Fruit fly (Drosophila melanogaster) whole organism, pupa: ENCODE data around the gene obst-H.

Experiments used
- CG10348 ChIP-seq: fragments of 200-800 bp; sonication (Bioruptor generic); IDR thresholded peaks from 2 replicates; pipeline ENCODE4 v1.3.6; 2022; ENCODE audit warnings: missing biosample characterization, missing genetic modification characterization
- CG12605 ChIP-seq: fragments of 200-800 bp; sonication (Bioruptor generic); IDR thresholded peaks from 2 replicates; pipeline ENCODE4 v1.3.6; 2022; ENCODE audit warnings: missing biosample characterization, missing genetic modification characterization
- CG14655 ChIP-seq: fragments of 200-800 bp; sonication (Bioruptor generic); optimal IDR thresholded peaks from 3 replicates; lab custom pipeline; 2017; ENCODE audit warnings: mild to moderate bottlenecking, missing biosample characterization, missing genetic modification reagents, missing genetic modification characterization
- CG15710 ChIP-seq: fragments of 200-800 bp; sonication (Bioruptor generic); optimal IDR thresholded peaks from 2 replicates; lab custom pipeline; 2018; ENCODE audit warnings: missing biosample characterization, mild to moderate bottlenecking, missing genetic modification characterization, moderate library complexity
- CG17806 ChIP-seq: fragments of 200-800 bp; sonication (Bioruptor generic); optimal IDR thresholded peaks from 2 replicates; lab custom pipeline; 2018; ENCODE audit warnings: missing biosample characterization, mild to moderate bottlenecking, missing genetic modification characterization, moderate library complexity
- CG32121 ChIP-seq: fragments of 200-800 bp; sonication (Bioruptor generic); IDR thresholded peaks from 2 replicates; pipeline ENCODE4 v1.3.6; 2022; ENCODE audit warnings: missing biosample characterization, missing genetic modification characterization
- CG34367 ChIP-seq: fragments of 200-800 bp; sonication (Bioruptor generic); optimal IDR thresholded peaks from 2 replicates; lab custom pipeline; 2018; ENCODE audit warnings: missing biosample characterization, mild to moderate bottlenecking, missing genetic modification characterization
- CG4496 ChIP-seq: fragments of 200-800 bp; sonication (Bioruptor generic); IDR thresholded peaks from 3 replicates; pipeline ENCODE4 v1.3.6; 2022; ENCODE audit warnings: missing biosample characterization, missing genetic modification characterization
- CG8159 ChIP-seq: fragments of 200-800 bp; sonication (Bioruptor generic); optimal IDR thresholded peaks from 3 replicates; lab custom pipeline; 2018; ENCODE audit warnings: missing biosample characterization, mild to moderate bottlenecking, missing genetic modification characterization, moderate library complexity
- CG8301 ChIP-seq: fragments of 200-800 bp; sonication (Bioruptor generic); optimal IDR thresholded peaks from 2 replicates; lab custom pipeline; 2018; ENCODE audit warnings: missing biosample characterization, mild to moderate bottlenecking, missing genetic modification characterization
- CG9948 ChIP-seq: fragments of 200-800 bp; sonication (Bioruptor generic); optimal IDR thresholded peaks from 2 replicates; lab custom pipeline; 2018; ENCODE audit warnings: missing biosample characterization, mild to moderate bottlenecking, missing genetic modification characterization, moderate library complexity
- D1 ChIP-seq: fragments of 200-800 bp; sonication (Bioruptor generic); optimal IDR thresholded peaks from 2 replicates; lab custom pipeline; 2018; ENCODE audit warnings: missing biosample characterization, mild to moderate bottlenecking, missing genetic modification characterization, moderate library complexity
- EcR ChIP-seq: fragments of 200-800 bp; sonication (Bioruptor generic); optimal IDR thresholded peaks from 3 replicates; lab custom pipeline; 2019; ENCODE audit warnings: missing biosample characterization, missing genetic modification characterization, mild to moderate bottlenecking, moderate library complexity, missing genetic modification reagents
- Ets98B ChIP-seq: fragments of 200-800 bp; sonication (Bioruptor generic); IDR thresholded peaks from 2 replicates; pipeline ENCODE4 v1.3.6; 2022; ENCODE audit warnings: missing biosample characterization, missing genetic modification characterization
- Pif1A ChIP-seq: fragments of 200-800 bp; sonication (Bioruptor generic); optimal IDR thresholded peaks from 3 replicates; lab custom pipeline; 2016; ENCODE audit warnings: missing biosample characterization, missing genetic modification characterization
- Pif1B ChIP-seq: fragments of 200-800 bp; sonication (Bioruptor generic); optimal IDR thresholded peaks from 3 replicates; lab custom pipeline; 2016; ENCODE audit warnings: missing biosample characterization, missing genetic modification characterization
- Snoo ChIP-seq: fragments of 200-800 bp; sonication (Bioruptor generic); optimal IDR thresholded peaks from 3 replicates; lab custom pipeline; 2017; ENCODE audit warnings: missing biosample characterization, mild to moderate bottlenecking, missing genetic modification characterization, inconsistent platforms
- fd96Ca ChIP-seq: fragments of 200-800 bp; sonication (Bioruptor generic); IDR thresholded peaks from 3 replicates; pipeline ENCODE4 v1.3.6; 2022; ENCODE audit warnings: missing biosample characterization, missing genetic modification characterization
- gl ChIP-seq: fragments of 200-800 bp; sonication (Bioruptor generic); optimal IDR thresholded peaks from 2 replicates; lab custom pipeline; 2018; ENCODE audit warnings: missing biosample characterization, mild to moderate bottlenecking, missing genetic modification characterization
- rn ChIP-seq: fragments of 200-800 bp; sonication (Bioruptor generic); IDR thresholded peaks from 2 replicates; pipeline ENCODE4 v1.3.6; 2022; ENCODE audit warnings: missing biosample characterization, missing genetic modification characterization

The obst-H gene

DNA sequence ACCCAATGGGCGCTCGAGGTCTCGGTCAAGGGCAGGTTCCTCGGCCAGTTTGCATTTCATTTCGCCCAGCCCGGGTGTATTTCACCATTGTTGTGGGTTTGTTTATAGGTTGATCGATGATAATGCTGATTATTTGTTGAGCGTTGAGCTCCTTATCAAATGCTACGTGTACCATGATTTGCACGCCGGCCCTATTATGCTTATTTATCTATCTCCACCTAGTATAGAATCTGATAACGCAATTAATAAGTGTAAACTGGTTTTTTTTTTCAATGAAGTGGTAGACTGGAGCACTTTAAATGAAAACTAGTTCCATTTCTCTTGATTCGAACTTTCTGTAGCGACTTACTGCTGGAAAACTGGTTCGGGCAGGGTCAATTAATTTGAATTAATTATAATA, 26.8 kb downstream of the obst-H start:
- TF ChIP-seq CG32121 (GFP tag; lab: Robert Waterston, UW) = no peak
- no peak for TF ChIP-seq Pif1A (GFP tag; lab: Kevin White, UChicago)
- no peak for TF ChIP-seq CG14655
- no peak for TF ChIP-seq Ets98B (GFP tag; lab: Robert Waterston, UW)
- no peak for TF ChIP-seq CG9948 (tag; lab: Kevin White, UChicago)
- TF ChIP-seq EcR (GFP tag; lab: Kevin White, UChicago) = no peak
- no peak for TF ChIP-seq CG15710 (tag; lab: Kevin White, UChicago)
- TF ChIP-seq Snoo = no peak
- TF ChIP-seq CG12605 = no peak
- no peak for TF ChIP-seq CG4496 (GFP tag; lab: Robert Waterston, UW)

DNA sequence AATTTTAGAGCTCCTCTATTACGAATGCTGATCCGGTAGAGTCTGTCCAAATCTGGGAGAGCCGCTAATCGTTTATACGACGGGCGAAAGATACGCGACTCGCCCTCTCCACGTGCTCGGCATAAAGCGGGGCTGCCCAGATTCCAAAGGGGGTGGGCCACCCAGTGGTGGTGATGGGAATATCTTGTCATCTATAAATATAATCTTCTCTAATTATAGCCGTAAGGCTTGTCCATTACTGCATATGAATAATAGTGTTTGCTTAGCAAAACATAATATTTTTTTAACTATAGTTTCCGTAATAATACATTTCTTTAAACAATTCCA, 27.4 kb downstream of the obst-H start:
- TF ChIP-seq Pif1B (no peak), CG8159 (no peak), CG32121 (GFP tag; lab: Robert Waterston, UW) (no peak), gl (tag; lab: Kevin White, UChicago) (no peak), CG14655 (no peak), CG12605 (no peak), EcR (GFP tag; lab: Kevin White, UChicago) (no peak), rn (no peak), Snoo (no peak), D1 (tag; lab: Kevin White, UChicago) (no peak), CG9948 (tag; lab: Kevin White, UChicago) (no peak), Pif1A (GFP tag; lab: Kevin White, UChicago) (no peak), fd96Ca (no peak), Ets98B (GFP tag; lab: Robert Waterston, UW) (no peak), CG34367 (no peak)

DNA sequence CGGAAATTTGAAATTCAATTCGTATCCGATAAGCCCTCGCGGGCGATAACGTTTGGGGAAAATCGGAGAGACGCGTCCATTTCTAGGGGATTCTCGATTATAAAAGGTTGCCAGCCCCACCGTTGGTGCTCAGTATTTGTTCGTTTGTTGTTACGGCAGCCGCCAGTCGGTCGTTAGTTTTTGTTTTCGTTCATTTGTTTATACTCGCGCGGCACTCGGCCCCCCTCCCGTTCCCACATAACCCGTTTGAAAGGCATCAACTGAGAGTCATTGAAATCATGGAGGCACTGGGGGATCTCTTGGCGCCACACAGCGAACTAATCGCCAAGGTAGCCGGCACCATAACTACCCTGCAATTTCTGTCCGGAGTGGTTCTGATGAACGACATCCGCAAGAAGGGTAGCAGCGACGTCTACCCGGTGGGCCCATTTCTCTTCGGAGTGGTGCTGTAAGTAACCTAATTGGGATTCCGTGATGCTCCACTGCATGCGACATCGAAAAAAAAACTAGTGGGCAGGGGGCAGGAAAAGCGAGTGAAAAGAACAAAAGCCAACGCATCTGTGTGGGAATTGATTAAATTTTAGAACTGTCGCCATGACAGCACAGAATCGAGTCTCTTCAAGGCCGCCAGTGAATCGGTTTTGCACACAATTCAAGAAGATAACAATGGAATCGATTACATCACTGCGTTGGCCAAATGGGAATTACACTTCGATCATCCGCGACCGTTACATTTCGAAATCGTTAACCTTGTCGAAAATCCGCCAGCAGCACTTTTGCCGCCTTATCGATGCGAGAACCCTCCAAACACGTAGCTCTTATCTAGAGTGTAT, 28.0 kb downstream of the obst-H start, which contains the start of gene CG7272:
Gene CG7272 (plus strand): TSS at position 126 of the 833 bp plus-strand sequence.
- TF ChIP-seq CG15710 (tag; lab: Kevin White, UChicago) = peak; percentile 3
- TF ChIP-seq CG8301 (tag; lab: Kevin White, UChicago) = peak; percentile 42
- peak; percentile 57; the same call in 2 of the 3 replicates for TF ChIP-seq CG4496 (GFP tag; lab: Robert Waterston, UW)
- peak; percentile 49; the same call in 1 of the 2 replicates for TF ChIP-seq CG32121 (GFP tag; lab: Robert Waterston, UW)
- TF ChIP-seq CG12605 = 0 out of 2 replicates have a peak, but pooled peaks have one; percentile 25
- peak; percentile 58; the same call in 1 of the 2 replicates for TF ChIP-seq Ets98B (GFP tag; lab: Robert Waterston, UW)
- TF ChIP-seq fd96Ca = peak; percentile 60; the same call in 1 of the 3 replicates
- no peak for TF ChIP-seq CG8159
- TF ChIP-seq gl (tag; lab: Kevin White, UChicago) = no peak
- TF ChIP-seq D1 (tag; lab: Kevin White, UChicago) = peak; percentile 0
- TF ChIP-seq Snoo = no peak
- TF ChIP-seq CG9948 (tag; lab: Kevin White, UChicago) = no peak
- TF ChIP-seq EcR (GFP tag; lab: Kevin White, UChicago) = peak; percentile 44

DNA sequence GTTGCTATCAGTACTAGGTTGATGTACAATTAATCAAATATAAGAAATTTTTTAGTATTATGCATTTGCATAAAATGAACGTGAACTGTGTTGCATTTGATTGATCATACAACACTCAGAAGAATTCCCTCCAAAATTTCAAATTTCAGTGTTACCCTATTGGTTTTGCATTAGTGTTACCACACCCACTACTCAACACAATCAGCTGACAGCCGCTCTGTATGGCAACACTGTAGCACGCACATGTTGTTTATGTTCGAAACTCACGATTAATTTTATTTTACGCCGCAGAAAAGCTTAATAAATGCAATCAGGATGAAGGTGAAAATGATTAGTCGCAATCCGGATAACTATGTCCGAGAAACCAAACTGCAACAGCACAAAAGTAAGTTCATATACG, 30.3 kb downstream of the obst-H start, which contains the start of gene CG7275:
Gene CG7275 (plus strand): TSS at position 215 of the 400 bp plus-strand sequence.
- TF ChIP-seq CG17806 (no peak), gl (tag; lab: Kevin White, UChicago) (no peak), CG15710 (tag; lab: Kevin White, UChicago) (peak; percentile 7), Ets98B (GFP tag; lab: Robert Waterston, UW) (no peak)

DNA sequence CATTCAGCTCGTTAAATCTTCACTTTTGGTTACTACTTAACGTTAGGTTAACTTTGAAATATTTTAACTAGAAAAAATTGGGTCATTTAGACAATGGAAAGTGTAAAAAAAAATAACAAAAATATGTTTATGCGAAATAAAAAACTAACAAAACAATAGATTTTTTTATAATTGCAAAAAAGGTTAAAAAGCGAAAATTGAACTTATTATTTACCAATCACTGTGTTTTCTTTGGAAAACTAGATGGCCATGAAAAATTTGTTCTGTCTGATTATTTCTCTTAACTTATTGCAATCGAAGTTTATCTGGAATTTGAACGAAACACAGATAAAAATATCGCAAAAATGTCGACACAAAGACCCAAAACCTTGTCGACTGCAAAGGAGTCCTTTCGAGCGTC, 31.1 kb downstream of the obst-H start, which contains the start of gene CG7276:
Gene CG7276 (plus strand): TSS at position 301 of the 400 bp plus-strand sequence.
- TF ChIP-seq CG12605 (no peak), Pif1B (no peak), CG15710 (tag; lab: Kevin White, UChicago) (no peak), gl (tag; lab: Kevin White, UChicago) (no peak), Ets98B (GFP tag; lab: Robert Waterston, UW) (no peak), CG32121 (GFP tag; lab: Robert Waterston, UW) (no peak), Pif1A (GFP tag; lab: Kevin White, UChicago) (no peak), CG8301 (tag; lab: Kevin White, UChicago) (no peak)

DNA sequence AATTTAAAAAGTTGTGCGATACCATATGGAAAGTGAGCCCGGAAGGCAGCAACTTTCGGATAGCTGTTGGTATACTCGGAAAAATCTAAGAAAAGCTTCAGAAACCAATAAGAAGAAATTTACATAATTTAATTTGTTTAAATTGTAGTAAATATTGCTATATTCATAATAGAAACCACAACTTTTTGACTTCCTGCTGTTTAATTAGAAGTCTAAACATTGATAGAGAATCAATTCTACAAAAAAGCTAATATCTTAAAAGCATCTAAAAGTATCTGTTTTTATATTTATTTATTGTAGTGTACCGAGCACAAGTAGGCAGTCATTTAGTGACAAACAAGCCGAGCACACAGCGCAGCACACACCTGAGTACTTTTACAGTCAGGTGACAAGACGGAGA, 32.8 kb downstream of the obst-H start, which contains the start of gene CG13455:
Gene CG13455 (plus strand): TSS at position 301 of the 400 bp plus-strand sequence.
- TF ChIP-seq CG10348 (no peak), fd96Ca (no peak), CG8301 (tag; lab: Kevin White, UChicago) (no peak), EcR (GFP tag; lab: Kevin White, UChicago) (no peak)

DNA sequence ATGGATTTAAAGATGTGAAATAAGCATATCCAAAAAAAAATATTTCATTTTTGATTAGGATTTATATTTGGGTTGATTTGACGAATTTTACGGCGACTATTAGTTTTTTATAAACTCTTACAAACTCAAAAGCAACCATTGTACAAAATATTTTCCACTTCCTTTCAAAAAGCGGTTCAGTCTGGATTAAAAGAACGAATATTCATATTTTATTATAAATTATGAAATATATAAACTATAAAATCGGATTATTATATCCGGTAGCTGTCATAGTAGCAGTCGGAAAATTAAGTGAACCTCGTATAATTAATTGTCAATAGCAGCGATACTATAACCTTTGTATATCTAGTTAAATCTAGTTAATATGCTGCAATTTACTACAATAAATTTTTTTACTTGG, 33.6 kb downstream of the obst-H start, which contains the start of gene CG12355:
Gene CG12355 (minus strand): TSS at position 101 of the 400 bp plus-strand sequence.
- TF ChIP-seq rn = no peak
- TF ChIP-seq D1 (tag; lab: Kevin White, UChicago) = no peak
- no peak for TF ChIP-seq Snoo
- no peak for TF ChIP-seq Pif1A (GFP tag; lab: Kevin White, UChicago)
- TF ChIP-seq CG8301 (tag; lab: Kevin White, UChicago) = no peak
- no peak for TF ChIP-seq CG15710 (tag; lab: Kevin White, UChicago)
- no peak for TF ChIP-seq CG9948 (tag; lab: Kevin White, UChicago)
- TF ChIP-seq fd96Ca = no peak
- TF ChIP-seq, all 21 proteins: peak for 0
